Fruit fly (Drosophila melanogaster) whole organism, embryonic: ENCODE results near the gene dlg1.

Experiments used
- Adf1 ChIP-seq: fragments of 200-800 bp; sonication (Bioruptor generic); IDR thresholded peaks from 2 replicates; pipeline ENCODE4 v1.3.6; 2022; ENCODE audit warnings: missing biosample characterization, missing genetic modification characterization
- Antp ChIP-seq: fragments of 200-800 bp; sonication (Bioruptor generic); optimal IDR thresholded peaks from 3 replicates; lab custom pipeline; 2016; ENCODE audit warnings: missing biosample characterization, missing genetic modification characterization
- Asciz ChIP-seq: fragments of 200-800 bp; sonication (Bioruptor generic); optimal IDR thresholded peaks from 2 replicates; lab custom pipeline; 2017; ENCODE audit warnings: missing biosample characterization, mild to moderate bottlenecking, missing genetic modification characterization, missing genetic modification reagents
- Atf-2 ChIP-seq: fragments of 200-800 bp; sonication (Bioruptor generic); optimal IDR thresholded peaks from 2 replicates; lab custom pipeline; 2016; ENCODE audit warnings: missing biosample characterization, missing genetic modification characterization
- Blimp-1 ChIP-seq: fragments of 200-800 bp; sonication (Bioruptor generic); optimal IDR thresholded peaks from 3 replicates; lab custom pipeline; 2018; ENCODE audit warnings: missing biosample characterization, missing genetic modification characterization, mild to moderate bottlenecking, moderate library complexity, missing genetic modification reagents
- BtbVII ChIP-seq: fragments of 200-800 bp; sonication (Bioruptor generic); optimal IDR thresholded peaks from 3 replicates; lab custom pipeline; 2017; ENCODE audit warnings: missing biosample characterization, mild to moderate bottlenecking, missing genetic modification characterization
- CG10462 ChIP-seq: fragments of 200-800 bp; sonication (Bioruptor generic); optimal IDR thresholded peaks from 2 replicates; lab custom pipeline; 2016; ENCODE audit warnings: missing biosample characterization, missing genetic modification characterization
- CG14014 ChIP-seq: fragments of 200-800 bp; sonication (Bioruptor generic); IDR thresholded peaks from 2 replicates; pipeline ENCODE4 v1.3.6; 2022; ENCODE audit warnings: missing biosample characterization, missing genetic modification characterization
- CG14965 ChIP-seq: fragments of 200-800 bp; sonication (Bioruptor generic); optimal IDR thresholded peaks from 2 replicates; lab custom pipeline; 2016; ENCODE audit warnings: missing biosample characterization, missing genetic modification characterization, borderline replicate concordance
- CG17328 ChIP-seq: fragments of 200-800 bp; sonication (Bioruptor generic); IDR thresholded peaks from 2 replicates; pipeline ENCODE4 v1.3.6; 2022; ENCODE audit warnings: missing biosample characterization, missing genetic modification characterization
- CG17361 ChIP-seq: fragments of 200-800 bp; sonication (Bioruptor generic); IDR thresholded peaks from 3 replicates; pipeline ENCODE4 v1.3.6; 2022; ENCODE audit warnings: missing biosample characterization, missing genetic modification characterization
- CG2875 ChIP-seq: fragments of 200-800 bp; sonication (Bioruptor generic); optimal IDR thresholded peaks from 2 replicates; lab custom pipeline; 2017; ENCODE audit warnings: missing biosample characterization, mild to moderate bottlenecking, missing genetic modification characterization, missing genetic modification reagents
- CG3163 ChIP-seq: fragments of 200-800 bp; sonication (Bioruptor generic); optimal IDR thresholded peaks from 3 replicates; lab custom pipeline; 2016; ENCODE audit warnings: missing biosample characterization, missing genetic modification characterization
- CG32532 ChIP-seq: fragments of 200-800 bp; sonication (Bioruptor generic); IDR thresholded peaks from 2 replicates; pipeline ENCODE4 v1.3.6; 2022; ENCODE audit warnings: missing biosample characterization, missing genetic modification characterization
- CG4707 ChIP-seq: fragments of 200-800 bp; sonication (Bioruptor generic); optimal IDR thresholded peaks from 2 replicates; lab custom pipeline; 2018; ENCODE audit warnings: missing biosample characterization, mild to moderate bottlenecking, missing genetic modification characterization, moderate library complexity
- CG6272 ChIP-seq: fragments of 200-800 bp; sonication (Bioruptor generic); IDR thresholded peaks from 2 replicates; pipeline ENCODE4 v1.3.6; 2022; ENCODE audit warnings: missing biosample characterization, missing genetic modification characterization
- CG7271 ChIP-seq: fragments of 200-800 bp; sonication (Bioruptor generic); optimal IDR thresholded peaks from 2 replicates; lab custom pipeline; 2018; ENCODE audit warnings: missing biosample characterization, mild to moderate bottlenecking, missing genetic modification characterization, moderate library complexity
- CG9932 ChIP-seq: fragments of 200-800 bp; sonication (Bioruptor generic); IDR thresholded peaks from 2 replicates; pipeline ENCODE4 v1.3.6; 2022; ENCODE audit warnings: missing biosample characterization, missing genetic modification characterization
- CHES-1-like ChIP-seq: fragments of 200-800 bp; sonication (Bioruptor generic); optimal IDR thresholded peaks from 2 replicates; lab custom pipeline; 2016; ENCODE audit warnings: missing biosample characterization, missing genetic modification characterization
- CTCF ChIP-seq: fragments of 200-800 bp; sonication (Bioruptor generic); optimal IDR thresholded peaks from 2 replicates; lab custom pipeline; 2017; ENCODE audit warnings: missing biosample characterization, mild to moderate bottlenecking, missing genetic modification characterization, moderate library complexity
- CkIIα-i1 ChIP-seq: fragments of 200-800 bp; sonication (Bioruptor generic); IDR thresholded peaks from 2 replicates; pipeline ENCODE4 v1.3.6; 2022; ENCODE audit warnings: missing biosample characterization, missing genetic modification characterization
- CrebB ChIP-seq: fragments of 200-800 bp; sonication (Bioruptor generic); optimal IDR thresholded peaks from 3 replicates; lab custom pipeline; 2018; ENCODE audit warnings: missing biosample characterization, mild to moderate bottlenecking, missing genetic modification characterization
- Drgx ChIP-seq: fragments of 200-800 bp; sonication (Bioruptor generic); IDR thresholded peaks from 2 replicates; pipeline ENCODE4 v1.3.6; 2022; ENCODE audit warnings: missing biosample characterization, missing genetic modification characterization
- E2f1 ChIP-seq: fragments of 200-800 bp; sonication (Bioruptor generic); IDR thresholded peaks from 2 replicates; pipeline ENCODE4 v1.3.6; 2022; ENCODE audit warnings: missing biosample characterization, missing genetic modification characterization
- E2f2 ChIP-seq: fragments of 200-800 bp; sonication (Bioruptor generic); IDR thresholded peaks from 2 replicates; pipeline ENCODE4 v1.3.6; 2022; ENCODE audit warnings: missing biosample characterization, missing genetic modification characterization
- Ets97D ChIP-seq: fragments of 200-800 bp; sonication (Bioruptor generic); optimal IDR thresholded peaks from 3 replicates; lab custom pipeline; 2016; ENCODE audit warnings: missing biosample characterization, missing genetic modification characterization
- Hr3 ChIP-seq: fragments of 200-800 bp; sonication (Bioruptor generic); optimal IDR thresholded peaks from 3 replicates; lab custom pipeline; 2016; ENCODE audit warnings: missing biosample characterization, missing genetic modification characterization
- MESR4 ChIP-seq: fragments of 200-800 bp; sonication (Bioruptor generic); optimal IDR thresholded peaks from 2 replicates; lab custom pipeline; 2018; ENCODE audit warnings: missing biosample characterization, mild to moderate bottlenecking, missing genetic modification characterization, moderate library complexity
- Med ChIP-seq: fragments of 200-800 bp; sonication (Bioruptor generic); peaks from one replicate; lab custom pipeline; 2016; ENCODE audit warnings: missing biosample characterization, missing genetic modification characterization, mild to moderate bottlenecking, inconsistent platforms, moderate library complexity
- NFAT ChIP-seq: fragments of 200-800 bp; sonication (Bioruptor generic); IDR thresholded peaks from 2 replicates; pipeline ENCODE4 v1.3.6; 2022; ENCODE audit warnings: missing biosample characterization, missing genetic modification characterization
- NK7.1 ChIP-seq: fragments of 200-800 bp; sonication (Bioruptor generic); optimal IDR thresholded peaks from 3 replicates; lab custom pipeline; 2016; ENCODE audit warnings: missing biosample characterization, missing genetic modification characterization
- Ptx1 ChIP-seq: fragments of 200-800 bp; sonication (Bioruptor generic); IDR thresholded peaks from 2 replicates; pipeline ENCODE4 v1.3.6; 2022; ENCODE audit warnings: missing biosample characterization, missing genetic modification characterization
- Rfx ChIP-seq: fragments of 200-800 bp; sonication (Bioruptor generic); IDR thresholded peaks from 2 replicates; pipeline ENCODE4 v1.3.6; 2022; ENCODE audit warnings: missing biosample characterization, missing genetic modification characterization
- bsh ChIP-seq, 2 experiments: fragments of 200-800 bp; sonication (Bioruptor generic); optimal IDR thresholded peaks; 2 replicates each; lab custom pipeline; 2017 to 2018; ENCODE audit warnings: mild to moderate bottlenecking in 2 of 2, missing biosample characterization in 2 of 2, missing genetic modification characterization in 2 of 2, moderate library complexity in 1 of 2
- chif ChIP-seq, 2 experiments: fragments of 200-800 bp; sonication (Bioruptor generic); optimal IDR thresholded peaks; 3 replicates each; lab custom pipeline; 2016; ENCODE audit warnings: missing biosample characterization in 2 of 2, missing genetic modification characterization in 2 of 2
- dmrt11E ChIP-seq: fragments of 200-800 bp; sonication (Bioruptor generic); optimal IDR thresholded peaks from 3 replicates; lab custom pipeline; 2018; ENCODE audit warnings: missing biosample characterization, mild to moderate bottlenecking, missing genetic modification characterization, moderate library complexity
- ftz-f1 ChIP-seq: fragments of 200-800 bp; sonication (Bioruptor generic); optimal IDR thresholded peaks from 2 replicates; lab custom pipeline; 2016; ENCODE audit warnings: missing biosample characterization, missing genetic modification characterization
- gem ChIP-seq: fragments of 200-800 bp; sonication (Bioruptor generic); optimal IDR thresholded peaks from 2 replicates; lab custom pipeline; 2019; ENCODE audit warnings: missing biosample characterization, mild to moderate bottlenecking, missing genetic modification characterization, moderate library complexity
- grau ChIP-seq: fragments of 200-800 bp; optimal IDR thresholded peaks from 3 replicates; lab custom pipeline; 2019; ENCODE audit warnings: missing biosample characterization, mild to moderate bottlenecking, missing genetic modification characterization, moderate library complexity
- ken ChIP-seq: fragments of 200-800 bp; sonication (Bioruptor generic); IDR thresholded peaks from 3 replicates; pipeline ENCODE4 v1.3.6; 2022; ENCODE audit warnings: missing biosample characterization, missing genetic modification characterization
- lmd ChIP-seq: fragments of 200-800 bp; sonication (Bioruptor generic); IDR thresholded peaks from 2 replicates; pipeline ENCODE4 v1.3.6; 2022; ENCODE audit warnings: missing biosample characterization, missing genetic modification characterization
- pnt ChIP-seq: fragments of 200-800 bp; sonication (Bioruptor generic); optimal IDR thresholded peaks from 3 replicates; lab custom pipeline; 2016; ENCODE audit warnings: missing biosample characterization, missing genetic modification characterization
- prd ChIP-seq, 3 experiments: fragments of >200 bp in 2 of 3; fragments of 200-800 bp in 1 of 3; sonication (Bioruptor generic) in 1 of 3; optimal IDR thresholded peaks in 2 of 3; IDR thresholded peaks in 1 of 3; 2 replicates in 2 of 3; 3 replicates in 1 of 3; pipeline versions ENCODE4 v1.3.6 to Lab custom; 2017 to 2022; ENCODE audit warnings: missing biosample characterization in 1 of 3, missing genetic modification characterization in 1 of 3
- sens ChIP-seq: fragments of 200-800 bp; sonication (Bioruptor generic); peaks from one replicate; lab custom pipeline; 2016; ENCODE audit warnings: missing biosample characterization, missing genetic modification characterization
- slbo ChIP-seq: fragments of 200-800 bp; sonication (Bioruptor generic); IDR thresholded peaks from 2 replicates; pipeline ENCODE4 v1.3.6; 2022; ENCODE audit warnings: missing biosample characterization, missing genetic modification characterization
- slou ChIP-seq: fragments of 200-800 bp; sonication (Bioruptor generic); optimal IDR thresholded peaks from 3 replicates; lab custom pipeline; 2016; ENCODE audit warnings: missing biosample characterization, missing genetic modification characterization
- stwl ChIP-seq: fragments of 200-800 bp; sonication (Bioruptor generic); optimal IDR thresholded peaks from 3 replicates; lab custom pipeline; 2018; ENCODE audit warnings: missing biosample characterization, mild to moderate bottlenecking, missing genetic modification characterization, moderate library complexity
- twi ChIP-seq: fragments of 200-800 bp; optimal IDR thresholded peaks from 2 replicates; lab custom pipeline; 2019; ENCODE audit warnings: missing biosample characterization, mild to moderate bottlenecking, missing genetic modification characterization, moderate library complexity
- tx ChIP-seq: fragments of 200-800 bp; sonication (Bioruptor generic); optimal IDR thresholded peaks from 2 replicates; lab custom pipeline; 2016; ENCODE audit warnings: missing biosample characterization, missing genetic modification characterization
- zen2 ChIP-seq: fragments of 200-800 bp; sonication (Bioruptor generic); IDR thresholded peaks from 3 replicates; pipeline ENCODE4 v1.3.6; 2022; ENCODE audit warnings: missing biosample characterization, missing genetic modification characterization; ENCODE audit not compliant: partially characterized antibody

Gene dlg1

DNA sequence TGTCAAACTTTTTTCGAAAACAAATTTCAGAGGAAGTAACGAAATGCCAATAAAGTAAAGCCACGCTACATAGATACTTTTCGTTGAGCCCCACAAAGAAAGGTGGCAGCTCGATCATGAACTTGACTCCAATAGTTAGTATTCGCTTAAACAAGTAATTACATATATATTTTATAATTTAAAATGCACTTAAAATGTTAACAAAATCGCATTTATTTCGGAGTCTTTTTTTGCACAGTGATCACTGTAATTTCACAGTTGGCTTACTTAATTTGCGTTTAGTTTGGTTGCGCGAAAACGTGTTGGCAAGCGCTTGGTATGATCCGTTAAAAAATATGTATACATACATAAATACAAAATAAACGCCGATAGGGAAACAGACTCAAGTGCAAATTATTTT is 82.2 kb downstream of the dlg1 start:
- TF ChIP-seq prd (optimal IDR thresholded peaks at IDR 0.05; lab: Kevin White, UChicago) (no peak), prd (GFP tag; IDR thresholded peaks at IDR 0.05; lab: Robert Waterston, UW) (0 out of 3 replicates have a peak, but pooled peaks have one; percentile 23), Drgx (peak; percentile 45), Rfx (GFP tag; lab: Robert Waterston, UW) (peak; percentile 36), CG17328 (GFP tag; lab: Robert Waterston, UW) (0 out of 2 replicates have a peak, but pooled peaks have one; percentile 8), Ptx1 (0 out of 2 replicates have a peak, but pooled peaks have one; percentile 24), Antp (GFP tag; lab: Kevin White, UChicago) (no peak), CG32532 (GFP tag; lab: Robert Waterston, UW) (peak; percentile 39; the same call in 1 of the 2 replicates), ftz-f1 (no peak), pnt (no peak), CrebB (tag; lab: Kevin White, UChicago) (no peak), grau (tag; lab: Kevin White, UChicago) (peak; percentile 55), gem (peak; percentile 7), slou (GFP tag; lab: Kevin White, UChicago) (no peak), bsh (GFP tag; optimal IDR thresholded peaks at IDR 0.05; lab: Kevin White, UChicago) (no peak), lmd (peak; percentile 12; the same call in 1 of the 2 replicates), CG9932 (GFP tag; lab: Robert Waterston, UW) (0 out of 2 replicates have a peak, but pooled peaks have one; percentile 13), NK7.1 (no peak), Med (peak; percentile 66), slbo (GFP tag; lab: Robert Waterston, UW) (peak; percentile 30; the same call in 1 of the 2 replicates), NFAT (GFP tag; lab: Robert Waterston, UW) (no peak)

dm6 chrX:11452846-11453391 is 83.5 kb downstream of the dlg1 start:
- TF ChIP-seq tx (GFP tag; lab: Kevin White, UChicago) = no peak
- no peak for TF ChIP-seq CkIIα-i1 (GFP tag; lab: Robert Waterston, UW)
- peak; percentile 89 for TF ChIP-seq ken
- TF ChIP-seq prd (optimal IDR thresholded peaks at IDR 0.05; lab: Kevin White, UChicago) = no peak
- TF ChIP-seq prd (GFP tag; IDR thresholded peaks at IDR 0.05; lab: Robert Waterston, UW) = peak; percentile 87
- TF ChIP-seq MESR4 (GFP tag; lab: Kevin White, UChicago) = peak; percentile 15
- peak; percentile 70 for TF ChIP-seq Blimp-1 (GFP tag; lab: Kevin White, UChicago)
- TF ChIP-seq CG2875 (GFP tag; lab: Kevin White, UChicago) = peak; percentile 62
- peak; percentile 57 for TF ChIP-seq stwl
- peak; percentile 64 for TF ChIP-seq BtbVII
- TF ChIP-seq Atf-2 (GFP tag; lab: Kevin White, UChicago) = peak; percentile 35
- TF ChIP-seq CG10462 (GFP tag; lab: Kevin White, UChicago) = no peak
- TF ChIP-seq twi (tag; lab: Kevin White, UChicago) = no peak
- peak; percentile 44 for TF ChIP-seq dmrt11E (tag; lab: Kevin White, UChicago)
- no peak for TF ChIP-seq CG7271 (tag; lab: Kevin White, UChicago)
- peak; percentile 92 for TF ChIP-seq CG4707 (GFP tag; lab: Kevin White, UChicago)
- peak; percentile 87 for TF ChIP-seq lmd
- TF ChIP-seq Hr3 = peak; percentile 40
- TF ChIP-seq Adf1 (GFP tag; lab: Robert Waterston, UW) = peak; percentile 52
- TF ChIP-seq zen2 (GFP tag; lab: Robert Waterston, UW) = no peak
- TF ChIP-seq E2f1 (GFP tag; lab: Robert Waterston, UW) = peak; percentile 89
- TF ChIP-seq CG6272 (GFP tag; lab: Robert Waterston, UW) = peak; percentile 79
- no peak for TF ChIP-seq CTCF (GFP tag; lab: Kevin White, UChicago)
- peak; percentile 97 for TF ChIP-seq sens (GFP tag; lab: Kevin White, UChicago)
- TF ChIP-seq CG17361 (GFP tag; lab: Robert Waterston, UW) = peak; percentile 69; the same call in 2 of the 3 replicates
- TF ChIP-seq Ets97D (GFP tag; lab: Kevin White, UChicago) = peak; percentile 57
- TF ChIP-seq chif (GFP tag; optimal IDR thresholded peaks at IDR 0.05; lab: Kevin White, UChicago) = peak; percentile 53 to 70
- TF ChIP-seq CG14965 (GFP tag; lab: Kevin White, UChicago) = no peak
- peak; percentile 84 for TF ChIP-seq CG14014 (GFP tag; lab: Robert Waterston, UW)
- TF ChIP-seq CHES-1-like (GFP tag; lab: Kevin White, UChicago) = peak; percentile 53
- TF ChIP-seq CG3163 (GFP tag; lab: Kevin White, UChicago) = peak; percentile 10
- peak; percentile 63; the same call in 1 of the 2 replicates for TF ChIP-seq E2f2
- TF ChIP-seq Asciz (GFP tag; lab: Kevin White, UChicago) = peak; percentile 57
